Fruit fly (Drosophila melanogaster) whole organism, embryonic: Measurements from ENCODE around the gene CG14618.

Experiments
- Bgb ChIP-seq: fragments of 200-800 bp; sonication (Bioruptor generic); IDR thresholded peaks from 2 replicates; pipeline ENCODE4 v1.3.6; 2022; ENCODE audit warnings: missing biosample characterization, missing genetic modification characterization; ENCODE audit not compliant: partially characterized antibody
- CG10267 ChIP-seq: fragments of 200-800 bp; sonication (Bioruptor generic); optimal IDR thresholded peaks from 2 replicates; lab custom pipeline; 2018; ENCODE audit warnings: missing biosample characterization, mild to moderate bottlenecking, missing genetic modification characterization, moderate library complexity
- CG13287 ChIP-seq: fragments of 200-800 bp; sonication (Bioruptor generic); IDR thresholded peaks from 2 replicates; pipeline ENCODE4 v1.3.6; 2022; ENCODE audit warnings: missing biosample characterization, missing genetic modification characterization; ENCODE audit not compliant: partially characterized antibody
- CG15514 ChIP-seq: fragments of 200-800 bp; sonication (Bioruptor generic); optimal IDR thresholded peaks from 3 replicates; lab custom pipeline; 2017; ENCODE audit warnings: missing biosample characterization, missing genetic modification characterization, mild to moderate bottlenecking, moderate library complexity, missing genetic modification reagents
- CG15601 ChIP-seq: fragments of 200-800 bp; sonication (Bioruptor generic); optimal IDR thresholded peaks from 3 replicates; lab custom pipeline; 2019; ENCODE audit warnings: missing biosample characterization, mild to moderate bottlenecking, missing genetic modification characterization, moderate library complexity
- CG17186 ChIP-seq: fragments of 200-800 bp; sonication (Bioruptor generic); optimal IDR thresholded peaks from 3 replicates; lab custom pipeline; 2017; ENCODE audit warnings: missing biosample characterization, missing genetic modification reagents, missing genetic modification characterization
- CG17829 ChIP-seq: fragments of 200-800 bp; optimal IDR thresholded peaks from 2 replicates; lab custom pipeline; 2019; ENCODE audit warnings: missing biosample characterization, mild to moderate bottlenecking, missing genetic modification characterization, moderate library complexity
- CG2712 ChIP-seq: fragments of 200-800 bp; optimal IDR thresholded peaks from 3 replicates; lab custom pipeline; 2019; ENCODE audit warnings: missing biosample characterization, mild to moderate bottlenecking, missing genetic modification characterization, moderate library complexity
- CG32532 ChIP-seq: fragments of 200-800 bp; sonication (Bioruptor generic); IDR thresholded peaks from 2 replicates; pipeline ENCODE4 v1.3.6; 2022; ENCODE audit warnings: missing biosample characterization, missing genetic modification characterization
- CG32772 ChIP-seq: fragments of 200-800 bp; sonication (Bioruptor generic); IDR thresholded peaks from 2 replicates; pipeline ENCODE4 v1.3.6; 2022; ENCODE audit warnings: missing biosample characterization, missing genetic modification characterization
- CG3281 ChIP-seq: fragments of 200-800 bp; sonication (Bioruptor generic); optimal IDR thresholded peaks from 3 replicates; lab custom pipeline; 2017; ENCODE audit warnings: missing biosample characterization, mild to moderate bottlenecking, missing genetic modification characterization
- CG33213 ChIP-seq: fragments of 200-800 bp; sonication (Bioruptor generic); optimal IDR thresholded peaks from 3 replicates; lab custom pipeline; 2016; ENCODE audit warnings: missing biosample characterization, missing genetic modification characterization
- CG34422 ChIP-seq: fragments of 200-800 bp; sonication (Bioruptor generic); IDR thresholded peaks from 3 replicates; pipeline ENCODE4 v1.3.6; 2022; ENCODE audit warnings: missing biosample characterization, missing genetic modification characterization
- CG4404 ChIP-seq: fragments of 200-800 bp; sonication (Bioruptor generic); IDR thresholded peaks from 2 replicates; pipeline ENCODE4 v1.3.6; 2022; ENCODE audit warnings: missing biosample characterization, missing genetic modification characterization
- CG5180 ChIP-seq: fragments of 200-800 bp; sonication (Bioruptor generic); optimal IDR thresholded peaks from 3 replicates; lab custom pipeline; 2017; ENCODE audit warnings: missing biosample characterization, missing genetic modification characterization, mild to moderate bottlenecking, moderate library complexity, missing genetic modification reagents
- CG6854 ChIP-seq: fragments of 200-800 bp; sonication (Bioruptor generic); optimal IDR thresholded peaks from 3 replicates; lab custom pipeline; 2017; ENCODE audit warnings: missing biosample characterization, mild to moderate bottlenecking, missing genetic modification characterization
- CG7357 ChIP-seq: fragments of 200-800 bp; sonication (Bioruptor generic); IDR thresholded peaks from 3 replicates; pipeline ENCODE4 v1.3.6; 2022; ENCODE audit warnings: missing biosample characterization, missing genetic modification characterization
- CG7963 ChIP-seq: fragments of 200-800 bp; sonication (Bioruptor generic); IDR thresholded peaks from 3 replicates; pipeline ENCODE4 v1.3.6; 2022; ENCODE audit warnings: missing biosample characterization, missing genetic modification characterization; ENCODE audit not compliant: partially characterized antibody
- CG9797 ChIP-seq: fragments of 200-800 bp; sonication (Bioruptor generic); optimal IDR thresholded peaks from 3 replicates; lab custom pipeline; 2018; ENCODE audit warnings: missing biosample characterization, mild to moderate bottlenecking, missing genetic modification characterization
- CTCF ChIP-seq: fragments of 200-800 bp; sonication (Bioruptor generic); optimal IDR thresholded peaks from 2 replicates; lab custom pipeline; 2017; ENCODE audit warnings: missing biosample characterization, mild to moderate bottlenecking, missing genetic modification characterization, moderate library complexity
- CoRest ChIP-seq: fragments of 200-800 bp; sonication (Bioruptor generic); optimal IDR thresholded peaks from 3 replicates; lab custom pipeline; 2018; ENCODE audit warnings: missing biosample characterization, mild to moderate bottlenecking, missing genetic modification characterization, moderate library complexity
- Doc3 ChIP-seq: fragments of 200-800 bp; sonication (Bioruptor generic); IDR thresholded peaks from 3 replicates; pipeline ENCODE4 v1.3.6; 2022; ENCODE audit warnings: missing biosample characterization, missing genetic modification characterization; ENCODE audit not compliant: partially characterized antibody
- Ets65A ChIP-seq: fragments of 200-800 bp; sonication (Bioruptor generic); peaks from one replicate; lab custom pipeline; 2016; ENCODE audit warnings: missing biosample characterization, missing genetic modification characterization
- Fer1 ChIP-seq: fragments of 200-800 bp; sonication (Bioruptor generic); optimal IDR thresholded peaks from 2 replicates; lab custom pipeline; 2017; ENCODE audit warnings: missing biosample characterization, mild to moderate bottlenecking, missing genetic modification characterization
- HLH3B ChIP-seq: fragments of 200-800 bp; sonication (Bioruptor generic); IDR thresholded peaks from 2 replicates; pipeline ENCODE4 v1.3.6; 2022; ENCODE audit warnings: missing biosample characterization, missing genetic modification characterization
- Hand ChIP-seq: fragments of 200-800 bp; sonication (Bioruptor generic); optimal IDR thresholded peaks from 2 replicates; lab custom pipeline; 2017; ENCODE audit warnings: mild to moderate bottlenecking, missing biosample characterization, missing genetic modification reagents, missing genetic modification characterization
- Neu2 ChIP-seq: fragments of 200-800 bp; sonication (Bioruptor generic); optimal IDR thresholded peaks from 3 replicates; lab custom pipeline; 2016; ENCODE audit warnings: missing biosample characterization, missing genetic modification characterization, borderline replicate concordance
- PHDP ChIP-seq: fragments of 200-800 bp; sonication (Bioruptor generic); optimal IDR thresholded peaks from 3 replicates; lab custom pipeline; 2018; ENCODE audit warnings: missing biosample characterization, mild to moderate bottlenecking, missing genetic modification characterization, moderate library complexity
- Rfx ChIP-seq: fragments of 200-800 bp; sonication (Bioruptor generic); IDR thresholded peaks from 2 replicates; pipeline ENCODE4 v1.3.6; 2022; ENCODE audit warnings: missing biosample characterization, missing genetic modification characterization
- Sry-δ ChIP-seq: fragments of 200-800 bp; sonication (Bioruptor generic); optimal IDR thresholded peaks from 2 replicates; lab custom pipeline; 2016; ENCODE audit warnings: missing biosample characterization, missing genetic modification characterization
- crol ChIP-seq: fragments of 200-800 bp; sonication (Bioruptor generic); IDR thresholded peaks from 2 replicates; pipeline ENCODE4 v1.3.6; 2022; ENCODE audit warnings: missing biosample characterization, missing genetic modification characterization
- crp ChIP-seq, 2 experiments: fragments of 200-800 bp; sonication (Bioruptor generic); optimal IDR thresholded peaks; 2 replicates in 1 of 2; 3 replicates in 1 of 2; lab custom pipeline; 2017; ENCODE audit warnings: missing biosample characterization in 2 of 2, missing genetic modification characterization in 2 of 2, mild to moderate bottlenecking in 1 of 2, moderate library complexity in 1 of 2
- dpn ChIP-seq, 2 experiments: fragments of 200-800 bp; sonication (Bioruptor generic); optimal IDR thresholded peaks; 3 replicates each; lab custom pipeline; 2016; ENCODE audit warnings: missing biosample characterization in 2 of 2, missing genetic modification characterization in 2 of 2
- esg ChIP-seq: fragments of 200-800 bp; sonication (Bioruptor generic); conservative IDR thresholded peaks from 2 replicates; pipeline ENCODE4 v1.3.6; 2022; ENCODE audit warnings: missing biosample characterization, missing genetic modification characterization
- gem ChIP-seq: fragments of 200-800 bp; sonication (Bioruptor generic); optimal IDR thresholded peaks from 2 replicates; lab custom pipeline; 2019; ENCODE audit warnings: missing biosample characterization, mild to moderate bottlenecking, missing genetic modification characterization, moderate library complexity
- grau ChIP-seq: fragments of 200-800 bp; optimal IDR thresholded peaks from 3 replicates; lab custom pipeline; 2019; ENCODE audit warnings: missing biosample characterization, mild to moderate bottlenecking, missing genetic modification characterization, moderate library complexity
- knrl ChIP-seq: fragments of 200-800 bp; sonication (Bioruptor generic); IDR thresholded peaks from 3 replicates; pipeline ENCODE4 v1.3.6; 2022; ENCODE audit warnings: missing biosample characterization, missing genetic modification characterization; ENCODE audit not compliant: partially characterized antibody
- nerfin-1 ChIP-seq: fragments of 200-800 bp; sonication (Bioruptor generic); optimal IDR thresholded peaks from 3 replicates; lab custom pipeline; 2019; ENCODE audit warnings: missing biosample characterization, mild to moderate bottlenecking, missing genetic modification characterization, moderate library complexity
- nmo ChIP-seq: fragments of 200-800 bp; sonication (Bioruptor generic); optimal IDR thresholded peaks from 2 replicates; lab custom pipeline; 2018; ENCODE audit warnings: missing biosample characterization, mild to moderate bottlenecking, missing genetic modification characterization, moderate library complexity
- phol ChIP-seq: fragments of 200-800 bp; sonication (Bioruptor generic); optimal IDR thresholded peaks from 3 replicates; lab custom pipeline; 2018; ENCODE audit warnings: missing biosample characterization, mild to moderate bottlenecking, missing genetic modification characterization, moderate library complexity
- psq ChIP-seq: fragments of 200-800 bp; sonication (Bioruptor generic); optimal IDR thresholded peaks from 2 replicates; lab custom pipeline; 2017; ENCODE audit warnings: missing biosample characterization, missing genetic modification characterization
- ranshi ChIP-seq: fragments of 200-800 bp; sonication (Bioruptor generic); IDR thresholded peaks from 2 replicates; pipeline ENCODE4 v1.3.6; 2022; ENCODE audit warnings: missing biosample characterization, missing genetic modification characterization
- rib ChIP-seq: fragments of 200-800 bp; sonication (Bioruptor generic); IDR thresholded peaks from 2 replicates; pipeline ENCODE4 v1.3.6; 2022; ENCODE audit warnings: missing biosample characterization, missing genetic modification characterization
- sens ChIP-seq: fragments of 200-800 bp; sonication (Bioruptor generic); peaks from one replicate; lab custom pipeline; 2016; ENCODE audit warnings: missing biosample characterization, missing genetic modification characterization
- sim ChIP-seq: fragments of 200-800 bp; sonication (Bioruptor generic); IDR thresholded peaks from 2 replicates; pipeline ENCODE4 v1.3.6; 2022; ENCODE audit warnings: missing biosample characterization, missing genetic modification characterization
- slbo ChIP-seq: fragments of 200-800 bp; sonication (Bioruptor generic); IDR thresholded peaks from 2 replicates; pipeline ENCODE4 v1.3.6; 2022; ENCODE audit warnings: missing biosample characterization, missing genetic modification characterization
- sob ChIP-seq: fragments of 200-800 bp; sonication (Bioruptor generic); IDR thresholded peaks from 2 replicates; pipeline ENCODE4 v1.3.6; 2022; ENCODE audit warnings: missing biosample characterization, missing genetic modification characterization
- ssp ChIP-seq: fragments of 200-800 bp; sonication (Bioruptor generic); IDR thresholded peaks from 2 replicates; pipeline ENCODE4 v1.3.6; 2022; ENCODE audit warnings: missing biosample characterization, missing genetic modification characterization
- usp ChIP-seq: fragments of >200 bp; optimal IDR thresholded peaks from 2 replicates; lab custom pipeline; 2017; ENCODE audit warnings: missing biosample characterization, missing genetic modification characterization

Gene CG14618

dm6 chrX:22455509-22456179, 17.9 kb upstream of the CG14618 start, which contains the start of gene Usp2 (continued):
- TF ChIP-seq usp (GFP tag; lab: Kevin White, UChicago) (no peak), CG33213 (GFP tag; lab: Kevin White, UChicago) (peak; percentile 16), CG17829 (tag; lab: Kevin White, UChicago) (peak; percentile 26), CG15601 (tag; lab: Kevin White, UChicago) (no peak), sens (GFP tag; lab: Kevin White, UChicago) (peak; percentile 78), CG7357 (GFP tag; lab: Robert Waterston, UW) (peak; percentile 83), slbo (peak; percentile 37), CG32532 (0 out of 2 replicates have a peak, but pooled peaks have one; percentile 7), sim (GFP tag; lab: Robert Waterston, UW) (no peak), sob (GFP tag; lab: Robert Waterston, UW) (0 out of 2 replicates have a peak, but pooled peaks have one; percentile 8), CG13287 (GFP tag; lab: Robert Waterston, UW) (peak; percentile 45), Sry-δ (GFP tag; lab: Kevin White, UChicago) (peak; percentile 85), CTCF (GFP tag; lab: Kevin White, UChicago) (peak; percentile 9), Hand (GFP tag; lab: Kevin White, UChicago) (no peak), rib (GFP tag; lab: Robert Waterston, UW) (peak; percentile 43; the same call in 1 of the 2 replicates), crol (GFP tag; lab: Robert Waterston, UW) (peak; percentile 74), knrl (GFP tag; lab: Robert Waterston, UW) (peak; percentile 79), CG9797 (GFP tag; lab: Kevin White, UChicago) (peak; percentile 68), nerfin-1 (peak; percentile 42), CG5180 (GFP tag; lab: Kevin White, UChicago) (no peak), esg (GFP tag; lab: Robert Waterston, UW) (no peak), ranshi (0 out of 2 replicates have a peak, but pooled peaks have one; percentile 10), CG17186 (GFP tag; lab: Kevin White, UChicago) (no peak), gem (tag; lab: Kevin White, UChicago) (no peak), CG32772 (GFP tag; lab: Robert Waterston, UW) (0 out of 2 replicates have a peak, but pooled peaks have one; percentile 19), dpn (GFP tag; optimal IDR thresholded peaks at IDR 0.05; lab: Kevin White, UChicago) (peak in 1 of 2 experiments; percentile 12), CG2712 (tag; lab: Kevin White, UChicago) (peak; percentile 23), grau (tag; lab: Kevin White, UChicago) (peak; percentile 26), PHDP (tag; lab: Kevin White, UChicago) (peak; percentile 9), Bgb (GFP tag; lab: Robert Waterston, UW) (peak; percentile 76), nmo (peak; percentile 47), Neu2 (GFP tag; lab: Kevin White, UChicago) (no peak), CG3281 (no peak), Doc3 (GFP tag; lab: Robert Waterston, UW) (0 out of 3 replicates have a peak, but pooled peaks have one; percentile 11), CG4404 (no peak), CG15514 (GFP tag; lab: Kevin White, UChicago) (peak; percentile 58), phol (tag; lab: Kevin White, UChicago) (peak; percentile 48), CG7963 (peak; percentile 50; the same call in 1 of the 3 replicates), CG34422 (GFP tag; lab: Robert Waterston, UW) (0 out of 3 replicates have a peak, but pooled peaks have one; percentile 15), CoRest (tag; lab: Kevin White, UChicago) (peak; percentile 43), HLH3B (GFP tag; lab: Robert Waterston, UW) (0 out of 2 replicates have a peak, but pooled peaks have one; percentile 11), Ets65A (GFP tag; lab: Kevin White, UChicago) (peak; percentile 38), ssp (peak; percentile 96), crp (GFP tag; optimal IDR thresholded peaks at IDR 0.05; lab: Kevin White, UChicago) (peak in 1 of 2 experiments; percentile 73), Fer1 (no peak), psq (GFP tag; lab: Kevin White, UChicago) (no peak), Rfx (GFP tag; lab: Robert Waterston, UW) (peak; percentile 50; the same call in 1 of the 2 replicates), CG6854 (GFP tag; lab: Kevin White, UChicago) (no peak), CG10267 (tag; lab: Kevin White, UChicago) (peak; percentile 29)
